Worm (Caenorhabditis elegans): ENCODE measurements around the gene ctf-4.

ctf-4 gene

DNA sequence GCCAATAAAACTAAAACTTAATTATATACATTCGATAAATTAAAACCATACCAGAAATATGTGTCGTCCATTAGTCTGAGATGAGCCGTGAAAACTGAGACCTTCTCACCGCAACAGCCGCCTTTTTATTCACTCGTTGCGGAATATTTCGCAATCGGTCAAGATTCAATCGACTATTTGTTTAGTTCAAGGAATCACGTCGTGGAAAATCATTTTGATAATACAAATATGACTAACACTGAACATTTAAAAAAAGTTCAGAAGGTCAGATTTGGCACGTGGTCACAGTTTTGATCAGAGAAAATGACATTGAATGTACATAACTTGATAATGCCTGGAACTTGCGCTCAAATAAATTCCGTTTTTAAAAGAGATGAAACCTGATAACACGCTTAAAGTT is 26.6 kb downstream of the ctf-4 start, which contains the start of gene F17C11.11:
Gene F17C11.11, minus strand, starts transcription at position 79 of the 400 bp plus-strand sequence.
- TF ChIP-seq chd-7 (tag; optimal IDR thresholded peaks at IDR 0.05) = peak; percentile 20
- TF ChIP-seq pha-4 (tag; optimal IDR thresholded peaks at IDR 0.05) = no peak
- peak; percentile 22 for TF ChIP-seq ZK185.1 (tag; optimal IDR thresholded peaks at IDR 0.05; ENCODE audit: poor library complexity, severe bottlenecking)
- TF ChIP-seq nhr-80 (tag; optimal IDR thresholded peaks at IDR 0.05) = peak; percentile 80
- peak; percentile 95 for TF ChIP-seq cebp-1 (GFP tag; IDR thresholded peaks at IDR 0.05)
- peak; percentile 99 for TF ChIP-seq cebp-1 (tag; optimal IDR thresholded peaks at IDR 0.05)
- TF ChIP-seq B0336.3 (GFP tag; IDR thresholded peaks at IDR 0.05) = 0 out of 2 replicates have a peak, but pooled peaks have one; percentile 19

DNA sequence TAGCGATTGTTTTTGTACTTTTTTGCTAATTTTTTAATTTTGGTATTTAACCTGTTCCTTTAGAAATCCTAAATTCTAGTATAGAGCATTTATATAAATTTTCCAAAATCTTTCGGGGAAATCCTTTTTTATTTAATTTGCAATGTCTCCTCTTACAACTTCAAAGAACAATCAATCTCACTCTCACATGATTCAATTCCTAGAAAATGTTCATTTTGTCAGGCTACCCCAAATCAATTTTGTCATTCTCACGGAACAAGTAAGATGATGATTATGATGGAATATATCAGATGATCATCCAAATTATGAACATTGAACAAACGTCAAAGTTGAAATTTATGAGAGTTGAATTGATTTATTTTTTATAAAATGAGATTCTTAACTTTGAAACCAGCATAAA is 28.0 kb downstream of the ctf-4 start:
- TF ChIP-seq repo-1 (tag; optimal IDR thresholded peaks at IDR 0.05) = peak; percentile 21
- TF ChIP-seq nhr-179 (tag; optimal IDR thresholded peaks at IDR 0.05) = no peak
- no peak for TF ChIP-seq pha-4 (tag; optimal IDR thresholded peaks at IDR 0.05)
- TF ChIP-seq F57A8.1 (GFP tag; optimal IDR thresholded peaks at IDR 0.05) = no peak
- no peak for TF ChIP-seq zim-3 (tag; optimal IDR thresholded peaks at IDR 0.05)
- peak; percentile 50 for TF ChIP-seq somi-1 (GFP tag; optimal IDR thresholded peaks at IDR 0.05)
- no peak for TF ChIP-seq hmg-20 (GFP tag; IDR thresholded peaks at IDR 0.05)
- TF ChIP-seq nhr-90 (tag; optimal IDR thresholded peaks at IDR 0.05) = peak; percentile 4
- TF ChIP-seq tlf-1 (GFP tag; optimal IDR thresholded peaks at IDR 0.05) = no peak
- no peak for TF ChIP-seq zfh-2 (GFP tag; conservative IDR thresholded peaks at IDR 0.05)
- TF ChIP-seq tbp1 (GFP tag; optimal IDR thresholded peaks at IDR 0.05) = peak; percentile 2
- 0 out of 2 replicates have a peak, but pooled peaks have one; percentile 21 for TF ChIP-seq mcd-1 (GFP tag; IDR thresholded peaks at IDR 0.05)
- TF ChIP-seq nfyb-1 (GFP tag; IDR thresholded peaks at IDR 0.05) = peak; percentile 80
- TF ChIP-seq ama-1 (optimal IDR thresholded peaks at IDR 0.05) = peak; percentile 37
- TF ChIP-seq ama-1 (GFP tag; optimal IDR thresholded peaks at IDR 0.05) = peak in 1 of 2 experiments; percentile 10
- no peak for TF ChIP-seq dpl-1 (GFP tag; optimal IDR thresholded peaks at IDR 0.05)
- no peak for TF ChIP-seq ZK185.1 (tag; optimal IDR thresholded peaks at IDR 0.05; ENCODE audit: poor library complexity, severe bottlenecking)
- TF ChIP-seq ztf-26 (tag; optimal IDR thresholded peaks at IDR 0.05) = no peak
- TF ChIP-seq hlh-26 (GFP tag; conservative IDR thresholded peaks at IDR 0.05) = no peak
- peak; percentile 33 for TF ChIP-seq lin-40 (tag; optimal IDR thresholded peaks at IDR 0.05)
- peak; percentile 33 for TF ChIP-seq C06A6.2 (GFP tag; conservative IDR thresholded peaks at IDR 0.05)
- TF ChIP-seq lin-35 (GFP tag; optimal IDR thresholded peaks at IDR 0.05) = peak in 1 of 3 experiments; percentile 52
- TF ChIP-seq cebp-1 (GFP tag; IDR thresholded peaks at IDR 0.05) = peak; percentile 54; the same call in 1 of the 2 replicates
- peak; percentile 51 for TF ChIP-seq cebp-1 (tag; optimal IDR thresholded peaks at IDR 0.05)
- no peak for TF ChIP-seq egl-18 (GFP tag; IDR thresholded peaks at IDR 0.05)

DNA sequence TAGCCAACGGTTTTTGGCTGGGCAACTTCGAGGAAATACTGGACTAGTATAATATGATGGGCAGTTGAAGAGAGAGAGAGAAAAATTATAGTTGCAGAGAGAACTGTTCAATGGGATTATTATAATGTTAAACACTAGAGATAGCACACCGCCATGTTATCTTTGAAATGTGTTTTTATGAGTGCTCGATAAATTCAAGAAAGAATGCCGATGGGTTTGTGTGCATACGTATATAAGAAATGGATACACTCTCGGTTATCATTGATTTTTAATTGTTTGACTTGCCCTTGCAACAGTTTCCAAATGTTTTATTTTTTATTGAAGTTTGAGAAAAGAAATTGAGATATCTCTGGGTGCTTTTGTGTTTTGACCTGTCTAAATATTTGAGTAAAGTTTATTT is 28.7 kb downstream of the ctf-4 start, which contains the start of gene F17C11.12:
Gene F17C11.12, minus strand, starts transcription at position 240 of the 400 bp plus-strand sequence.
- TF ChIP-seq nhr-80 (tag; optimal IDR thresholded peaks at IDR 0.05) (peak; percentile 66), hlh-12 (tag; optimal IDR thresholded peaks at IDR 0.05) (no peak)

ce11 chrV:10932411-10932810 is 32.9 kb downstream of the ctf-4 start, which contains the start of gene F58B4.5:
TSS of gene F58B4.5 (plus strand) at chrV:10932693.
- TF ChIP-seq ztf-28 (GFP tag; IDR thresholded peaks at IDR 0.05) = no peak
- peak; percentile 92 for TF ChIP-seq nhr-80 (tag; optimal IDR thresholded peaks at IDR 0.05)

DNA sequence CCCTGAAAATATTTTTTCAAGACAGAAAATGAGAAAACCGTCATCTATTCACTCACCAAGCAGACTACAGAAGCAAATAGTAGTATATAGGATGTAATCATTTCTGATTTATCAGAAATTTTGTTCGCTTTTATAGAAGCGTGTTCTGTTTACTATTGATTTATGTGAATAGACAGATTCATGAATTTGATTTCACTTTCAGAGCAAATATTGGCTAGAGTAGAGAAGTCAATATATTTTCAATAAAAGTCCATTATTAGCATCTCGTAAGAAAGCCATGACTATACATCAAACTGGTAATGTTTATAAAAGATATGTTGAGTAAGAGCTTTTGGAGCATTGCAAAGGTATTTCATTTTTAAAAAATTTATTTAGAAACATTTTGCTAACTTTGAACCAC is 34.1 kb downstream of the ctf-4 start, which contains the start of gene scvp-1:
Gene scvp-1, minus strand, starts transcription at position 101 of the 400 bp plus-strand sequence.
- no peak for TF ChIP-seq let-526 (GFP tag; IDR thresholded peaks at IDR 0.05)
- TF ChIP-seq B0019.2 (GFP tag; conservative IDR thresholded peaks at IDR 0.05) = no peak
- TF ChIP-seq pha-4 (tag; optimal IDR thresholded peaks at IDR 0.05) = no peak
- no peak for TF ChIP-seq ztf-6 (GFP tag; IDR thresholded peaks at IDR 0.05)
- TF ChIP-seq madf-8 (GFP tag; conservative IDR thresholded peaks at IDR 0.05) = no peak
- no peak for TF ChIP-seq egl-44 (GFP tag; IDR thresholded peaks at IDR 0.05)
- no peak for TF ChIP-seq Y67H2A.10 (GFP tag; conservative IDR thresholded peaks at IDR 0.05)
- no peak for TF ChIP-seq K11D2.4 (GFP tag; IDR thresholded peaks at IDR 0.05)
- no peak for TF ChIP-seq T07F8.4 (tag; optimal IDR thresholded peaks at IDR 0.05)
- no peak for TF ChIP-seq hmg-20 (GFP tag; IDR thresholded peaks at IDR 0.05)
- no peak for TF ChIP-seq sea-2 (GFP tag; IDR thresholded peaks at IDR 0.05)
- TF ChIP-seq tlf-1 (GFP tag; optimal IDR thresholded peaks at IDR 0.05) = no peak
- no peak for TF ChIP-seq hlh-26 (GFP tag; conservative IDR thresholded peaks at IDR 0.05)
- TF ChIP-seq tbx-9 (tag; optimal IDR thresholded peaks at IDR 0.05; ENCODE audit: borderline replicate concordance) = no peak
- TF ChIP-seq F33H1.4 (GFP tag; IDR thresholded peaks at IDR 0.05) = no peak
- no peak for TF ChIP-seq F49E8.2 (tag; optimal IDR thresholded peaks at IDR 0.05; ENCODE audit: insufficient read depth)

All from whole organism, young adult.